Worm (Caenorhabditis elegans): Measurements from ENCODE around the gene rcq-5.

rcq-5 gene

ce11 chrIII:4057894-4058293, at the start of gene rcq-5:
Gene rcq-5, minus strand, starts transcription at chrIII:4057976.
- no peak for TF ChIP-seq unc-62 (GFP tag; optimal IDR thresholded peaks at IDR 0.05)

ce11 chrIII:4107227-4107626, 49.5 kb upstream of the rcq-5 start:
- TF ChIP-seq unc-62 (GFP tag; optimal IDR thresholded peaks at IDR 0.05): no peak

ce11 chrIII:4106611-4107010, 48.8 kb upstream of the rcq-5 start:
- no peak for TF ChIP-seq unc-62 (GFP tag; optimal IDR thresholded peaks at IDR 0.05)

ce11 chrIII:4103171-4103570, 45.4 kb upstream of the rcq-5 start:
- no peak for TF ChIP-seq unc-62 (GFP tag; optimal IDR thresholded peaks at IDR 0.05)

- no peak for TF ChIP-seq unc-62 (GFP tag; optimal IDR thresholded peaks at IDR 0.05)
These were observed 44.3 kb upstream of the rcq-5 start for ce11 chrIII:4102039-4102438.

- TF ChIP-seq unc-62 (GFP tag; optimal IDR thresholded peaks at IDR 0.05): no peak
These were observed 43.2 kb upstream of the rcq-5 start for ce11 chrIII:4101016-4101415.

- TF ChIP-seq unc-62 (GFP tag; optimal IDR thresholded peaks at IDR 0.05): no peak
These were observed 42.3 kb upstream of the rcq-5 start for ce11 chrIII:4099884-4100596.

- TF ChIP-seq unc-62 (GFP tag; optimal IDR thresholded peaks at IDR 0.05): no peak
These were observed 41.0 kb upstream of the rcq-5 start for ce11 chrIII:4098751-4099150.

- TF ChIP-seq unc-62 (GFP tag; optimal IDR thresholded peaks at IDR 0.05): no peak
These were observed 40.4 kb upstream of the rcq-5 start, which contains the start of gene rei-1 for ce11 chrIII:4098107-4098620. Gene rei-1, minus strand, starts transcription at chrIII:4098190.

- TF ChIP-seq unc-62 (GFP tag; optimal IDR thresholded peaks at IDR 0.05): no peak
These were observed 38.6 kb upstream of the rcq-5 start for ce11 chrIII:4096370-4096842.

- no peak for TF ChIP-seq unc-62 (GFP tag; optimal IDR thresholded peaks at IDR 0.05)
These were observed 37.8 kb upstream of the rcq-5 start, which contains the start of gene C03C10.7 for ce11 chrIII:4095441-4096095. Gene C03C10.7, plus strand, starts transcription at chrIII:4096045.

ce11 chrIII:4094681-4095080, 36.9 kb upstream of the rcq-5 start, which contains the start of gene rnr-2:
Gene rnr-2, minus strand, starts transcription at chrIII:4094921.
- TF ChIP-seq unc-62 (GFP tag; optimal IDR thresholded peaks at IDR 0.05): no peak

- TF ChIP-seq unc-62 (GFP tag; optimal IDR thresholded peaks at IDR 0.05): no peak
These were observed 35.2 kb upstream of the rcq-5 start for ce11 chrIII:4092962-4093361.

ce11 chrIII:4092020-4092419, 34.2 kb upstream of the rcq-5 start, which contains the start of gene C03C10.5:
Gene C03C10.5, minus strand, starts transcription at chrIII:4092120.
- TF ChIP-seq unc-62 (GFP tag; optimal IDR thresholded peaks at IDR 0.05): no peak

ce11 chrIII:4090773-4091172, 33.0 kb upstream of the rcq-5 start, which contains the start of gene C03C10.2:
Gene C03C10.2, plus strand, starts transcription at chrIII:4091073.
- no peak for TF ChIP-seq unc-62 (GFP tag; optimal IDR thresholded peaks at IDR 0.05)

ce11 chrIII:4088338-4088918, 30.7 kb upstream of the rcq-5 start:
- TF ChIP-seq unc-62 (GFP tag; optimal IDR thresholded peaks at IDR 0.05): no peak
